ENCODE assay signal across 2 worm cellular contexts in the genomic region with DNA sequence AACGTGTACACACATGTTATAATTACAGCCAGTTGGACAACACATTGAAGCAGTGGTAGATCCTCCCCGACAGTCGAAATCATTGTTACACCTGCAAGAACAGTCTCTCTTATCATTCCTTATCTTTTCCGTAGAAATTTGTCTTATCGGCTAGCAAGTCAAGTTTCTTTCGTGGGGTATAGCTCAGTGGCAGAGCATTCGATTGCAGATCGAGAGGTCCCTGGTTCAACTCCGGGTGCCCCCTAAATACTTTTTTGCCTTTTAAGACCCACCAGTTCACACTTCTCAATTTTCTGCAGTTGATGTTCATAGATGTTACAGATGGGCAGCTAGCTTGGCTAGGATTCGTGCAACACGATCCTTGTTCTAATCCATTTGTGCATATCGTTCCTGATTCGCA.
A peak's percentile ranks its signal among the peaks of the same experiment; 100 is the strongest.
TF ChIP-seq lines count a peak whose summit lies in the region.

No protein-coding gene starts in this region.

TF ChIP-seq in whole organism, L4 larva, 104 proteins besides CTCF, POLR2A, EP300 and RAD21 (continued from another document):
- TF ChIP-seq Y48G9A.11 (GFP tag; IDR thresholded peaks at IDR 0.05; lab: Robert Waterston, UW) (peak; percentile 81; the same call in 1 of the 2 replicates), ZK546.5 (tag; optimal IDR thresholded peaks at IDR 0.05; lab: Kevin White, UChicago) (no peak), madf-9 (GFP tag; conservative IDR thresholded peaks at IDR 0.05; lab: Robert Waterston, UW) (peak; percentile 66), ZK337.2 (GFP tag; IDR thresholded peaks at IDR 0.05; lab: Robert Waterston, UW) (peak; percentile 60; the same call in 1 of the 2 replicates), ceh-44 (GFP tag; IDR thresholded peaks at IDR 0.05; lab: Robert Waterston, UW) (0 out of 2 replicates have a peak, but pooled peaks have one; percentile 53), nhr-111 (GFP tag; optimal IDR thresholded peaks at IDR 0.05; lab: Kevin White, UChicago) (peak; percentile 52), sdz-12 (GFP tag; optimal IDR thresholded peaks at IDR 0.05; lab: Kevin White, UChicago) (no peak), F44E2.7 (GFP tag; IDR thresholded peaks at IDR 0.05; lab: Robert Waterston, UW) (peak; percentile 93), Y75B8A.6 (GFP tag; IDR thresholded peaks at IDR 0.05; lab: Robert Waterston, UW) (peak; percentile 45; the same call in 1 of the 2 replicates), rbr-2 (tag; optimal IDR thresholded peaks at IDR 0.05; lab: Kevin White, UChicago) (no peak), egl-43 (GFP tag; IDR thresholded peaks at IDR 0.05; lab: Robert Waterston, UW) (peak; percentile 95), snpc-4 (tag; optimal IDR thresholded peaks at IDR 0.05; lab: Kevin White, UChicago) (no peak), daf-16 (GFP tag; optimal IDR thresholded peaks at IDR 0.05; lab: Kevin White, UChicago) (peak in 1 of 2 experiments; percentile 74), daf-16 (tag; optimal IDR thresholded peaks at IDR 0.05; lab: Kevin White, UChicago) (no peak), lin-1 (GFP tag; IDR thresholded peaks at IDR 0.05; lab: Robert Waterston, UW) (peak; percentile 88), arid-1 (GFP tag; conservative IDR thresholded peaks at IDR 0.05; lab: Robert Waterston, UW) (peak; percentile 82), nhr-76 (tag; optimal IDR thresholded peaks at IDR 0.05; lab: Kevin White, UChicago) (no peak), F26F4.8 (GFP tag; conservative IDR thresholded peaks at IDR 0.05; lab: Robert Waterston, UW) (peak; percentile 74; the same call in 1 of the 2 replicates), dmd-8 (GFP tag; IDR thresholded peaks at IDR 0.05; lab: Robert Waterston, UW) (peak; percentile 98), Y5F2A.4 (GFP tag; optimal IDR thresholded peaks at IDR 0.05; lab: Kevin White, UChicago) (peak; percentile 54), nhr-48 (tag; optimal IDR thresholded peaks at IDR 0.05; lab: Kevin White, UChicago) (peak; percentile 46), spr-1 (tag; optimal IDR thresholded peaks at IDR 0.05; lab: Kevin White, UChicago) (peak; percentile 58), gei-8 (GFP tag; optimal IDR thresholded peaks at IDR 0.05; lab: Kevin White, UChicago) (peak; percentile 21), fos-1 (tag; optimal IDR thresholded peaks at IDR 0.05; lab: Kevin White, UChicago) (no peak), vab-7 (GFP tag; IDR thresholded peaks at IDR 0.05; lab: Robert Waterston, UW) (peak; percentile 80)
TF ChIP-seq in whole organism, L4 larva: peak in this region for 38.

TF ChIP-seq in whole organism, young adult, 124 proteins besides CTCF, POLR2A, EP300 and RAD21 (continued from another document):
- TF ChIP-seq attf-5 (GFP tag; optimal IDR thresholded peaks at IDR 0.05; lab: Kevin White, UChicago) = peak; percentile 58
- peak; percentile 83 for TF ChIP-seq nhr-27 (tag; optimal IDR thresholded peaks at IDR 0.05; lab: Kevin White, UChicago)
- TF ChIP-seq dox-1 (GFP tag; IDR thresholded peaks at IDR 0.05; lab: Robert Waterston, UW) = no peak; the same call in 1 of the 2 replicates
- TF ChIP-seq rpc-1 (optimal IDR thresholded peaks at IDR 0.05; lab: Kevin White, UChicago) = peak; percentile 81
- peak; percentile 86 for TF ChIP-seq rpc-1 (tag; optimal IDR thresholded peaks at IDR 0.05; lab: Kevin White, UChicago)
- TF ChIP-seq rec-8 (tag; optimal IDR thresholded peaks at IDR 0.05; lab: Kevin White, UChicago) = peak; percentile 5 to 85
- peak; percentile 17 for TF ChIP-seq K12H6.12 (tag; optimal IDR thresholded peaks at IDR 0.05; lab: Kevin White, UChicago)
- TF ChIP-seq hlh-26 (GFP tag; conservative IDR thresholded peaks at IDR 0.05; lab: Robert Waterston, UW) = no peak
- TF ChIP-seq nhr-120 (GFP tag; IDR thresholded peaks at IDR 0.05; lab: Robert Waterston, UW) = 0 out of 2 replicates have a peak, but pooled peaks have one; percentile 74
- peak; percentile 42 for TF ChIP-seq T07F8.4 (tag; optimal IDR thresholded peaks at IDR 0.05; lab: Kevin White, UChicago)
- TF ChIP-seq attf-3 (GFP tag; conservative IDR thresholded peaks at IDR 0.05; lab: Robert Waterston, UW) = peak; percentile 54
- TF ChIP-seq pbrm-1 (GFP tag; IDR thresholded peaks at IDR 0.05; lab: Robert Waterston, UW) = peak; percentile 70
- no peak for TF ChIP-seq F22D6.2 (tag; optimal IDR thresholded peaks at IDR 0.05; lab: Kevin White, UChicago)
- TF ChIP-seq egl-18 (GFP tag; IDR thresholded peaks at IDR 0.05; lab: Robert Waterston, UW) = no peak
- peak; percentile 62; the same call in 1 of the 2 replicates for TF ChIP-seq D2030.7 (GFP tag; IDR thresholded peaks at IDR 0.05; lab: Robert Waterston, UW)
- TF ChIP-seq ceh-100 (GFP tag; IDR thresholded peaks at IDR 0.05; lab: Robert Waterston, UW) = 0 out of 2 replicates have a peak, but pooled peaks have one; percentile 32
- TF ChIP-seq let-607 (tag; optimal IDR thresholded peaks at IDR 0.05; lab: Kevin White, UChicago) = peak; percentile 16 to 34
- TF ChIP-seq atf-7 (tag; optimal IDR thresholded peaks at IDR 0.05; lab: Kevin White, UChicago) = peak; percentile 17
- 0 out of 2 replicates have a peak, but pooled peaks have one; percentile 69 for TF ChIP-seq lag-1 (GFP tag; IDR thresholded peaks at IDR 0.05; lab: Robert Waterston, UW)
- TF ChIP-seq die-1 (tag; optimal IDR thresholded peaks at IDR 0.05; lab: Kevin White, UChicago) = peak; percentile 86
- TF ChIP-seq Y56A3A.18 (GFP tag; IDR thresholded peaks at IDR 0.05; lab: Robert Waterston, UW) = peak; percentile 91
- TF ChIP-seq nhr-179 (tag; optimal IDR thresholded peaks at IDR 0.05; lab: Kevin White, UChicago) = no peak
- TF ChIP-seq sptf-2 (GFP tag; optimal IDR thresholded peaks at IDR 0.05; lab: Kevin White, UChicago) = peak; percentile 76
- TF ChIP-seq hsf-1 (GFP tag; IDR thresholded peaks at IDR 0.05; lab: Robert Waterston, UW) = peak; percentile 71
- no peak for TF ChIP-seq T26A5.8 (tag; optimal IDR thresholded peaks at IDR 0.05; lab: Kevin White, UChicago)
- peak; percentile 47 for TF ChIP-seq ZK185.1 (tag; optimal IDR thresholded peaks at IDR 0.05; lab: Kevin White, UChicago; ENCODE audit: poor library complexity, severe bottlenecking)
- no peak for TF ChIP-seq lin-40 (tag; optimal IDR thresholded peaks at IDR 0.05; lab: Kevin White, UChicago)
- TF ChIP-seq nhr-80 (tag; optimal IDR thresholded peaks at IDR 0.05; lab: Kevin White, UChicago) = peak; percentile 35
- TF ChIP-seq pha-4 (tag; optimal IDR thresholded peaks at IDR 0.05; lab: Kevin White, UChicago) = no peak
- TF ChIP-seq B0261.1 (tag; optimal IDR thresholded peaks at IDR 0.05; lab: Kevin White, UChicago) = peak; percentile 76
- TF ChIP-seq mcd-1 (GFP tag; IDR thresholded peaks at IDR 0.05; lab: Robert Waterston, UW) = no peak
- TF ChIP-seq F52B5.7 (tag; optimal IDR thresholded peaks at IDR 0.05; lab: Kevin White, UChicago) = peak; percentile 67
- TF ChIP-seq C17E4.6 (GFP tag; IDR thresholded peaks at IDR 0.05; lab: Robert Waterston, UW) = no peak
- TF ChIP-seq him-1 (tag; optimal IDR thresholded peaks at IDR 0.05; lab: Kevin White, UChicago) = peak; percentile 65
- TF ChIP-seq ceh-79 (tag; optimal IDR thresholded peaks at IDR 0.05; lab: Kevin White, UChicago) = peak; percentile 75
- peak; percentile 7 for TF ChIP-seq ztf-22 (GFP tag; optimal IDR thresholded peaks at IDR 0.05; lab: Kevin White, UChicago)
- 0 out of 2 replicates have a peak, but pooled peaks have one; percentile 26 for TF ChIP-seq cebp-1 (GFP tag; IDR thresholded peaks at IDR 0.05; lab: Robert Waterston, UW)
- TF ChIP-seq cebp-1 (tag; optimal IDR thresholded peaks at IDR 0.05; lab: Kevin White, UChicago) = no peak
- peak; percentile 60 for TF ChIP-seq madf-10 (tag; optimal IDR thresholded peaks at IDR 0.05; lab: Kevin White, UChicago)
- TF ChIP-seq mes-4 (tag; optimal IDR thresholded peaks at IDR 0.05; lab: Kevin White, UChicago) = peak; percentile 24
- TF ChIP-seq tbx-9 (tag; optimal IDR thresholded peaks at IDR 0.05; lab: Kevin White, UChicago; ENCODE audit: borderline replicate concordance) = no peak
- TF ChIP-seq F49E8.2 (tag; optimal IDR thresholded peaks at IDR 0.05; lab: Kevin White, UChicago; ENCODE audit: insufficient read depth) = no peak
- no peak for TF ChIP-seq lin-35 (GFP tag; optimal IDR thresholded peaks at IDR 0.05; lab: Kevin White, UChicago)
- peak; percentile 74; the same call in 1 of the 2 replicates for TF ChIP-seq aptf-3 (GFP tag; IDR thresholded peaks at IDR 0.05; lab: Robert Waterston, UW)
- 0 out of 2 replicates have a peak, but pooled peaks have one; percentile 59 for TF ChIP-seq ekl-4 (GFP tag; IDR thresholded peaks at IDR 0.05; lab: Robert Waterston, UW)
- no peak for TF ChIP-seq Y53G8AR.9 (GFP tag; conservative IDR thresholded peaks at IDR 0.05; lab: Robert Waterston, UW)
- peak; percentile 85 for TF ChIP-seq cebp-2 (GFP tag; IDR thresholded peaks at IDR 0.05; lab: Robert Waterston, UW)
- TF ChIP-seq egrh-3 (GFP tag; IDR thresholded peaks at IDR 0.05; lab: Robert Waterston, UW) = peak; percentile 34; the same call in 1 of the 2 replicates
- TF ChIP-seq ama-1 (optimal IDR thresholded peaks at IDR 0.05; lab: Kevin White, UChicago) = no peak
- peak in 1 of 2 experiments; percentile 83 for TF ChIP-seq ama-1 (GFP tag; optimal IDR thresholded peaks at IDR 0.05; lab: Kevin White, UChicago)
- 0 out of 2 replicates have a peak, but pooled peaks have one; percentile 39 for TF ChIP-seq ztf-6 (GFP tag; IDR thresholded peaks at IDR 0.05; lab: Robert Waterston, UW)
- peak; percentile 61 for TF ChIP-seq hmg-1.2 (GFP tag; IDR thresholded peaks at IDR 0.05; lab: Robert Waterston, UW)
- TF ChIP-seq F57A8.1 (GFP tag; optimal IDR thresholded peaks at IDR 0.05; lab: Kevin White, UChicago) = peak; percentile 85
TF ChIP-seq in whole organism, young adult: peak in this region for 67.
